Fruit fly (Drosophila melanogaster) ovary, adult (tissue): Measurements from ENCODE around the gene CG11438.

Experiments
- CG17801 ChIP-seq: fragments of 200-800 bp; optimal IDR thresholded peaks from 2 replicates; lab custom pipeline; 2019; ENCODE audit warnings: missing biosample characterization, mild to moderate bottlenecking, missing genetic modification characterization, moderate library complexity; ENCODE audit not compliant: partially characterized antibody

CG11438 gene

DNA sequence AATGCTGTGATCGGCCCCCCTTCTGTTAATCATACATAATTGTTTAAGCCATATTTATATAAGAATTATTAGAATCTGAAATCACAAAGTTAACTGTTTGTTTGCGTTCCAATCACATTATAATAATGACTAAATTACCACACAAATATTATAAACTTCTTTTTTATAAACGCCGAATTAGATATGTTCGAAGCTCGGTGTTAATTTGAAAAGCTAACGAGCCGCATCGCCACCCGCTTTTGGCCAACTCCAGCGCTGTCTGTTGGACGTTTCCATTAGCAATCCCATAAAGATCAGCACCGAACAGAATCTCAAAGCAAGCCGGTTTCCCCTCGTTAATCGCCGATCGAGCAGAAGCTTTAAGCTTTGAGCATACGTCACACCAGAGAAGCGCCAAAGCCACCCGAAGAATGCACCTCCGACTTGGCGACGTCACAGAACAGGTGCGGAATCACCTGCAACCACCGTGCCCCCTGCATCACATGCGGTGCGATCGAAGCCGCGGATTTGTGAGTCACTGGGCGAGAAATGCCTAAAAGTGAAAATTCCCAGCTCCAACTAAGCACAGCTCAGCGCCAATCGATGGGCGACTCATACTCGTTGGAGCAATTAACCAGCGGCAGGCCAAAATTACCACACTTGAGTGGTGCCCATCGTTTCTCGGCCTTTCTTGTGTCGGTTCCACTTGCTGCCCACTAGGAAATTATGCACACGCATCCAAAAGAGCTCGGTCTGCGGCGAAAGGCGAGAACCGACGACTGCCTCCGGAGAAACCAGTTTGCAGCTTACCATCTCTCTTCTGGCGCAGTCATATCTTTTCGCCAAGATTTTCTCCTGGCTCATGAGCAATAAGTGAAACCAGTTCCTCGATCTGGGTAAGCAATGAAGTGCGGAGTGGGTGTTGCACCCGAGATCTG, at the start of gene CG11438:
Gene CG11438 (plus strand): TSS at position 134 of the 917 bp plus-strand sequence.
- no peak for TF ChIP-seq CG17801 (GFP tag; lab: Kevin White, UChicago)

DNA sequence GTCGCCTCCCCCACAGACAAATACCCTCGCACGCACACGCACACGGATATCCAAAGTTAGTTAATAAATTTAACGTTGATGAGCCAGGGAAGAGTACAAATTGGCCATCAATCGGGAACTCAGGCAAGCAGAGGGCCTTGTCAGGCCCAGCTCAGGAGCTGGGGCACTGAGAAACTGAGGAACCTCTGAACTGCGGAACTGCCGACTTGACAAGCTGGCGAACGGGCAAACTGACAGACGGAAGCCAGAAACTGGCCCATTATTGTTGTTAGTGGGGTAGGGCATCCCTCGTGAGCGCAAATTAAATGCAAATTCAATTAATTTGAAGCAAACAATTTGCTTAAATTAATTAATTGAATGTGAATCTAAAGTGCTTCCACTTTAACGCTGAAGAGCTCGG, 49.3 kb upstream of the CG11438 start:
- no peak for TF ChIP-seq CG17801 (GFP tag; lab: Kevin White, UChicago)

DNA sequence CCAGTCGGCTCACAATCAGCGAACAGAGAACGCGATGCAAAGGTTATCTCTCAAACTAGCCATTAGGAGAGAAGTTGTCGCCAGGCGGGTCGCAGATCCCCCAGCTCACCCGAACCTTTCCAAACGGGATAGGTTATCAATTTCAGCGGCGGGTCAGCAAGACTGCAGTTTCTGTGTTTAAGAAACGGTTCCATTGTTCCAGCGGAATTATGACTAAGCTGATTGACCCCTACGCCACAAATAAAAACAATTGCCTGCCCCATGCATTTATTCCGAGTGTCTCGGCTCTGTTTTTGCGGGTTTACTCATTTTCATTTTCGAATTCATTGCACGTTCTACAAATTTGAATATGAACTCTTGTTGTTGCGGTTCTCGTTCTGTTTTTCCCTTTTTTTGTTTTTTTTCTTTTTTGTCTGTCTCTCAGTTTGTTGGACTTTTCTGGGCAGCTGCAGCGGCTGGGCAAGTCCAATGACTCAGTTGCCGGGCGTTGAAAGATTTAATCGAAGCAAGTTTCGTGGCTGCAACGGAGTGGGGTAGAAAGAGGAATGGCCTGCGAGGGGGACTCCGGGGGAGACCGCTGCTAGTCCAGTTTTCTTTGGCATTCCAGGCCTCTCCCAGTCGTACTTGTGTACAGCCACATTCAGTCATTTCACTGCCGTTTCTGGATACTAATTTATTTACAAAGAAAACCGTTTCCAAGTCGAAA, 44.7 kb upstream of the CG11438 start:
- TF ChIP-seq CG17801 (GFP tag; lab: Kevin White, UChicago), result no peak

DNA sequence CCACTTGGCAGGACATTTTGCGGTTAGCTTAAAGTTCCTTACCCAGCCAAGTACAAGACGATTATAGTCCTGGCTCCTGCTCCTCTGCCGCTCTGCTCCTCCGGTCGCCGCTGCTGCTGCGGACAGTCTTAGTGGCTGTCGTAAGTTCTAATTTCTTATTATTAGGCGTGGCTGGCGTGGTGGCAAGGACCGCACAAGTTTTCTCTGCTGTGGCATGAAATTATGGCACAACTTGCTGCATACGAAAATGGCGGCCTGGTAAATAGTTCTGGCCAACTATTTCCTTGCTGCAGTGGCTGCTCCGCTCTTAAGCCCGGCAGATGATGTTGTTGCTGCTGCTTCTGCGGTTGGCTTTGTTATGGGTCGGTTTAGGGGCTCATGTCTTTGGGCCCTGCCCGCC, 40.7 kb upstream of the CG11438 start:
- no peak for TF ChIP-seq CG17801 (GFP tag; lab: Kevin White, UChicago)

DNA sequence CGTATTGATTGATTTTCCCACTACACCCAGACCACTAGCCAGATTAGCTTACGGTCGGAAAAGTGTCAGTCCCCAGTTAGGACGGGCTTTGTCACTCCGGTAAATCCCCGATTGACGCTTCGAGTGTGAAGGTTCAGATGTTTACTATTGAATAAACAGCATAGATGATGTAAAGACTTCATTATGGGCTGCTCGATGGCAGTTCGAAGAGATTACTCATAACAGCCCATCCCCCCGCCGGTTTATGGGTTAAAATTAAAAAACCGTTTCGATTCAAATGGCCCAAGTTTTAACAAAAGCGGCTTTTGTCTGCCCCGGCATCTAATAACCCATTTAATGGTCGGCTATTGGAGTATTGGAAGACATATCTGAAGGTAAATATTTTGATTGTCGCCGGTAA, 28.3 kb upstream of the CG11438 start:
- TF ChIP-seq CG17801 (GFP tag; lab: Kevin White, UChicago), result no peak

DNA sequence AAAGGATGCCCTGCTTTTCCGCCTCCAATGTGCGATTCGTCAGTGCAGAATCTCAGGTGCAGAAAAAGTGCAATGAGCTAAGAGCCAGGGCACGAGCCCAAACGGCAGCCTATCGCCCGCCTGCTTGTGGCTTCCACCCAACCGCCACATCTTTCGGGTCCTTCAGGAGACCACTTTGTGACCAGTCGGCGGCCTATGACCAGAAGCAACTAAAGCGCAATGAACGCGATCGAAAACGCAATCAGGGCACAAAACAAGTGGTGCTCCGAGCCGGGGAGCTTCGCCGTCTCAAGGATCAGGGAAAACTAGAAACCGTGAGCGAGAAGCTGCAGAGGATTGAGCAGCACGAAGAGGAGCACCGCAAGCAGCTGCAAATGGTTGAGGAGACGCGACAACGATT, 11.1 kb upstream of the CG11438 start, which contains the start of gene CG11449:
Gene CG11449 (plus strand): TSS at position 6 of the 400 bp plus-strand sequence.
- TF ChIP-seq CG17801 (GFP tag; lab: Kevin White, UChicago), result no peak

DNA sequence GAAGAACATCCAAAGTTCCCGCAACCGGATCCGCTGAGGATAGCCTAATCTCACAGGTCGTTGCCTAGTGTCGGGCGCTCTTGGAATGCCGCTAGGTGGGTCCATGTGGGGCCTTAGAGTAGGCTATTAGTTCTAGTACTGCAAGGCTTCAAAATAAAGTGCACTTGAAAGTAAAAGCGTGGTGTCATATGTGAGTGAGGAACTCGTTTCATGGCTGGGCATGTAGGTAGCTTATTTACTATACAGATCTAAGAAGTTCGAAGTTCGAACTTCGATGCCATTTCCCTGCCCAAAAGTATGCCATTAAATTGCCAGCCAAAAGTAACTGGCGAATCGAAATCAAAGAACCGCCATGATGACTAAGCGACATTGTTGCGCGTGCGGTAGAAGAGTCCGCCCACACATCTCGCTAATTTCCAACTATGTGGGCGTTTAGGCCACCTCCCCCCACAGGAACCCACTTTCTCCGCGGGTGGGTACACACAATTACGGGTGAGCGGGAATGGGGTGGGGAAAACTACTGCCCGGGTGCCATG, 9.4 kb upstream of the CG11438 start:
- TF ChIP-seq CG17801 (GFP tag; lab: Kevin White, UChicago), result no peak

DNA sequence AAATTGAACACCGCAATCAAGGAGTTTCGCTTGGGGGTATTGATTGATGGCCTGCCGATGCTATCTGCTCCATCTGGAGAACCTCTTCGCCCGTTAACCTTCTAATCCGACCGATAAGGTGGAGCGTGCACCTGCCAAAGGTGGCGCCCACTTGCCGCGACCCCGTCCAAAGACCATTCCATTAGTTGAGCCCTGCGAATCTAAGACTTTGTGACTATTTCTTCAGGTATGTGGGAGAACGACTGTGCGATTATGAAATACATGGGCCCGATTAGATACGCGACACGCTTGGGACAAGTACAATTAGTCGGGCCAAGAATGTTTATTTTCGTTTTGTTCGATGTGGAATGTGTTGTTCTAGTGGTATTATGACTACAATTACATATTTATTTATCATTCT, 7.1 kb upstream of the CG11438 start:
- TF ChIP-seq CG17801 (GFP tag; lab: Kevin White, UChicago), result no peak

DNA sequence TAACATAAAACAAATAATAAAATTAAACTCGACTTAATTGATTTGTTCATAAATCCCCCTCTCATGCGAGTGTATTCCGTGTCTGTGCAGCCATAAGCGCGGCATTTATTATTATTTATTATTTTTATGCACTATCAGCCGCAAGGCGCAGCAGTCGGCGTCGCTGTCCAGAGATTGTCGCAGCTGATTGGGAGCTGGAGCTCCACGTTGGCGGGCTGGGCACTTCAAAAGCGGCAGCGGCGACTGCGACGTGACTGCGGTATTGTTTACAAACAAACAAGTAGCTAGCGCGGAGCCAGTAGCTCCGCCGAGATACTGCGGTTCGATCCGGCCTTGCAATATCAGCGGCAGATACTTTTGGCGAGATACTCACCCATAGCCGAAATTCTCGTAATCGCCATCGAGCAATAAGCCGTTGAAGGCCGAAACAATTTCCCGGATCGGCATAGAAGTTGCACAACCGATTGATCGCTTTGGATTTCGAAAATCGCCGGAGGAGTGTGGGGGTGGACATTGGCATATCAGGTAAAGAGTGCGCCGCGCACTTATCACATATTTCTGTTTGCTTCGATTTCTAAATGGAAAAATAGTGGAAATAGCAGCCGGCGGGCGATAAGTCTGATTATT, 6.4 kb upstream of the CG11438 start:
- no peak for TF ChIP-seq CG17801 (GFP tag; lab: Kevin White, UChicago)

DNA sequence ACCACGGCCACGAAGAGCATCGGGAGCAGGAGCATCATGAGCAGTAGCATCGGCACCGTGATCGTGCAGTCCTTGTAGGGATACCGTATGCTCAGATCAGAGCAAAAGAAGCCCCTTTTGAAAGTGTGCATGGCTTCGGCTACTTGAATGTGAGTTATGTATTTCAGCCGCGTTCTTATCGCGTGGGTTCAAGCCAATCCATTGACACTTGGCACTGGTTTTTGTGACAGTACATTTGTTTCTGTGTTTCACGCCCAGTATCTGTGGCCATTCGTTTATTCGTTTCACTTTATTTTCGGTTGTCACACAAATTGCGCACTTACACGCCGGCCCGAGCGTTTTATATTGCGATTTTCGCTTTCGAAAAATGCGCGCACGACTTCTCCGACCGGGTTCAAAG, 5.0 kb upstream of the CG11438 start:
- no peak for TF ChIP-seq CG17801 (GFP tag; lab: Kevin White, UChicago)

DNA sequence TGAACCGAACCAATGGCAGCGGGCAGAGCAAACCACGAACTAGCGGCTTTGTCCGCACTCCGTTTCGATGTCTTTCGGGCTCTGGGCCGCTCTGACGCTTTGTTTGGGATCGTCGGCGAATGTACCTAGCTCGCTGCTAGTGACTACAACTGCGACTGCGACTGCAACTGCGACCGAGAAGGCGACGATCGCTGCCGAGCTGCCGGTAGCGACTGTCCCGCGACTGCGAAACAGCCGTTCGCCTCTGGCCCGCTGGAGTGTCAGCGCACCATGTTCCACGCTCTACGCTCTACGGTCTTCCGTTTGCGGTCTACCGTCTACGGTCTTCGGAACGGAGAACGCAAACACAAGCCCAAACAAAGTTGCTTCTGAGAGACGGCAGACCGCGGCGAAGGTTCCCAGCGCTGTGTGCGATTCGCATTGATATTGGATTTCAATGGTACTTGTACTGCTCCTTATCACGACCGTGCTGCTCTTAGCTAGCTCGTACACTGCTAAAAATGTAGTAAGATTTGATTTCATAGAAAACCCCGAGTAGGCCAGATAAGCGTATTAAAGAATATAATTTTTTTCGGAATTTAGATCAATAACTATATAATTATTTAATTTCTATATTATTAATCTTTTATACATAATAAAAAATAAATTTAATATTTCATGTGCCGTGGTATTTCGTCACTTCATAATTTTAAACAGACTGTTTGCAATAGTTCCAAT, 4.3 kb upstream of the CG11438 start, which contains the start of gene laza:
Gene laza (minus strand): TSS at position 214 of the 717 bp plus-strand sequence.
- peak; percentile 22 for TF ChIP-seq CG17801 (GFP tag; lab: Kevin White, UChicago)

DNA sequence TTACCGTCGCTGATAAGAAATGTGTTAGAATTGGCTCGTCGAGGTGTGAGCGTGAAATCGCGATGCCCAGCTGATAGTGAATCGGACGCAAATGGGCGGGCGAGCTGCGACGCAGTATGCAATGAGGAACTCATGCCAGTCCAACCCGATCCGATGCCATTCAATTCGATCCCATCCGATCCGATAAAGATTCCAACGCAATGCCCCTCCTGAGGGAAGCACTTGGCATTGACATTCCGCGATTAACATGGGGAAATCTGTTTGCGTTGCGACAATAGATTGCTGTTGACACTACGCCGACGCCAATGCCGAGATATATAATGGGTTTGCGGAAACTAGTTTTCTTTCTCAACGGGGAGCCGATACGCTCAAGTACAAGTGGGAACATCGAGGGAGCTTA, 2.0 kb upstream of the CG11438 start:
- TF ChIP-seq CG17801 (GFP tag; lab: Kevin White, UChicago), result no peak

DNA sequence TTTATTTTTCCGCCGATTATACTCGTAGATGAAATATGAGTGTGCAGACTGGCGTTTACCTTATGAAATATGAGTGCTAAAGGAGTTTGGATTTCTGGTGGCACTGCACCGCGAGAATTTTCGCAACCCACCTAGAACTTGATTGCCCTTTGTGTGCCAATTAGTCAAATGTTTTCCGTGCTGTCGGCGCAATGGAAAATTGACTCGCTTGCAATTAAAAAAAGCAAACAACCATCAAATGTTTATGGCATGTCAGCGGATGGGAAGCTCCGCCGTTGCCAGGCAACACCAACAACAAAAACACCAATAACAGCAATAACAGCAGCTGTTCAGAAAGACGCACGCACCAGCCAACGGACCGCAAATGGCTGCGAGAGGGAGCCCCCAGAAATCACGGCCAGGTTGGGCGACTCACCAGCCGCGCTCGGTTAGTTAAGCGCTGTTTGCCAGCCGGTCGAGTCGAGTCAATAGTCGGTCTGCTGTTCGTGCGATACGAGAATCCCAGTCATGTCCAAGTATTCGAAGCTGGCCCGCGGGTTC, 1.1 kb downstream of the CG11438 start:
- TF ChIP-seq CG17801 (GFP tag; lab: Kevin White, UChicago), result no peak

DNA sequence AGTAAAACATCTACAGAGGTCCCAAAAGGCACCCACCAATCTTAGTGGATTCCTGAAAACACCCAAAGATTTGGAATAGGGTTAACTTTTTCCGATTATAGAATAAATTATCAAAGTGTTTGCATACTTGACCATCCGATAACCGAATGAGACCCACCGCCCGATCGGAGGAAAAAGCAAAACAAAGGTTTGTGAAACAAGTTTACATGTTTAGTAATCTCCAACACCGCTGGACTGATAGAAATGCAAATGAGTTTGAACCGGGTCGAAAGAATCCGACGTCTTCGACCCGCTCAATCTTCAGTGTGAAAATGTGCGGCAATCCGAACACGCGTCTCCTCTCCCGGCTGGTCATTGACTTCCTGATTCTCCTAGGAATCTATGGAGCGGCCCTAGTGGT, 3.1 kb downstream of the CG11438 start, which contains the start of gene CG11437:
Gene CG11437 (plus strand): TSS at position 301 of the 400 bp plus-strand sequence.
- TF ChIP-seq CG17801 (GFP tag; lab: Kevin White, UChicago), result no peak
